Fruit fly (Drosophila melanogaster): ENCODE results near the gene KLHL18.

- no peak for TF ChIP-seq usp (GFP tag; optimal IDR thresholded peaks at IDR 0.05)
- no peak for TF ChIP-seq Rel (GFP tag; optimal IDR thresholded peaks at IDR 0.05)
- TF ChIP-seq Rel (tag; optimal IDR thresholded peaks at IDR 0.05) = no peak
- no peak for TF ChIP-seq pan (optimal IDR thresholded peaks at IDR 0.05)
- no peak for TF ChIP-seq sage (GFP tag; optimal IDR thresholded peaks at IDR 0.05)
- no peak for TF ChIP-seq lola (GFP tag; optimal IDR thresholded peaks at IDR 0.05)
- TF ChIP-seq Jra (GFP tag; optimal IDR thresholded peaks at IDR 0.05) = no peak
- no peak for TF ChIP-seq Abd-B (GFP tag; optimal IDR thresholded peaks at IDR 0.05)
- TF ChIP-seq Hr83 (GFP tag; optimal IDR thresholded peaks at IDR 0.05; ENCODE audit: poor library complexity, severe bottlenecking) = no peak
- TF ChIP-seq h (GFP tag; optimal IDR thresholded peaks at IDR 0.05) = no peak
- TF ChIP-seq Mio (GFP tag; optimal IDR thresholded peaks at IDR 0.05) = no peak
Observed at dm6 chr3R:11964000-11964399, 46.2 kb downstream of the KLHL18 start.

Measured in whole organism, wandering third instar larva.